Worm (Caenorhabditis elegans): ENCODE results near the gene aqp-5.

aqp-5 gene

ce11 chrV:10464746-10465145, 26.8 kb upstream of the aqp-5 start:
- TF ChIP-seq tab-1 (GFP tag; IDR thresholded peaks at IDR 0.05) = no peak
- no peak for TF ChIP-seq T22C8.4 (GFP tag; IDR thresholded peaks at IDR 0.05)
- TF ChIP-seq klf-2 (GFP tag; conservative IDR thresholded peaks at IDR 0.05) = no peak
- TF ChIP-seq flt-1 (GFP tag; IDR thresholded peaks at IDR 0.05) = no peak
- TF ChIP-seq cog-1 (tag; optimal IDR thresholded peaks at IDR 0.05) = no peak
- TF ChIP-seq ztf-29 (GFP tag; IDR thresholded peaks at IDR 0.05) = no peak
- no peak for TF ChIP-seq med-1 (GFP tag; optimal IDR thresholded peaks at IDR 0.05; ENCODE audit: insufficient read depth)
- no peak for TF ChIP-seq ztf-23 (GFP tag; IDR thresholded peaks at IDR 0.05)
- no peak for TF ChIP-seq ref-1 (GFP tag; conservative IDR thresholded peaks at IDR 0.05)

DNA sequence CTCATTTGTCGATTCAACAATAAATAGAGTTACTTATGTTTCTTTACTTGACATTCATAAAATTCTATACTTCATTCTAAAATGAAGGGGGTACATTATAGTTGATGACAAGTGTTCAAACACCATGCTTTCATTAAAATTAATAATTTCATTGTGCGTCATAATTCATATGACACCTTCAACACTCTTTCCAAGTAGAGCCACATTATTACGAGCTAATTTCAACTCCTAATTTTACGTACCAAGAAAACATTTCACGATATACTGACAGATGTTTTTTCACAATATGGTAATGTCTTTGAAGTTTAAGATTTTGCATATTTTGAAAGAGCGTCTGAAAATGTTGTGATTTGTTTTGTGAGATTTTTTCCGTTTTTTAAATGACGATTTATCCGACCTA, 26.1 kb upstream of the aqp-5 start:
- no peak for TF ChIP-seq cog-1 (tag; optimal IDR thresholded peaks at IDR 0.05)
- no peak for TF ChIP-seq ztf-23 (GFP tag; IDR thresholded peaks at IDR 0.05)
- TF ChIP-seq ztf-29 (GFP tag; IDR thresholded peaks at IDR 0.05) = no peak
- TF ChIP-seq tab-1 (GFP tag; IDR thresholded peaks at IDR 0.05) = no peak
- no peak for TF ChIP-seq T22C8.4 (GFP tag; IDR thresholded peaks at IDR 0.05)

DNA sequence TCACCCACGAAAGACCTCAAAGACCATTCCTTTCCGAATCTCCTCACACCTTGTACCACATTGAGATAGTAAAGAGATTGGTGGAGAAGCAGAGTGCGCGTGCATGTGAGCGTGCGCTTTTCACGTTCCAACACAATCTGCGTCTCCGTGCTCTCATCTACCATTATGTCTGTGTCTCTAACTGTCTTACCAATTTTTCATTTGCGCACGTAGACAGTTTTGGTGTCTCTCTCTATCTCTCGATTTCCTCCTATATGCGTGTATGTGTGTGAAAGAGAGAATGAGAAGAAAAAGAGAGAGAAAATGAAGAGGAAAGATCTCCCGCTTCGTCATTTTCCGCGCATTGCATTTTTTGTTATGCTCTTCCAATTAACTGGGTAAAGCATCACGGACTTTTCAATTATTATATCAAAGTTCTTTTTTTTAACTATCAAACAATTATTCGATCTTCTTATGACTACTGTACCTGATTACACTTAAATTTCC, 24.9 kb upstream of the aqp-5 start:
- TF ChIP-seq ztf-23 (GFP tag; IDR thresholded peaks at IDR 0.05) (0 out of 2 replicates have a peak, but pooled peaks have one; percentile 50), flt-1 (GFP tag; IDR thresholded peaks at IDR 0.05) (peak; percentile 72), cog-1 (tag; optimal IDR thresholded peaks at IDR 0.05) (peak; percentile 93), ztf-29 (GFP tag; IDR thresholded peaks at IDR 0.05) (peak; percentile 38; the same call in 1 of the 2 replicates), klf-2 (GFP tag; conservative IDR thresholded peaks at IDR 0.05) (no peak), tab-1 (GFP tag; IDR thresholded peaks at IDR 0.05) (no peak), ref-1 (GFP tag; conservative IDR thresholded peaks at IDR 0.05) (no peak)

DNA sequence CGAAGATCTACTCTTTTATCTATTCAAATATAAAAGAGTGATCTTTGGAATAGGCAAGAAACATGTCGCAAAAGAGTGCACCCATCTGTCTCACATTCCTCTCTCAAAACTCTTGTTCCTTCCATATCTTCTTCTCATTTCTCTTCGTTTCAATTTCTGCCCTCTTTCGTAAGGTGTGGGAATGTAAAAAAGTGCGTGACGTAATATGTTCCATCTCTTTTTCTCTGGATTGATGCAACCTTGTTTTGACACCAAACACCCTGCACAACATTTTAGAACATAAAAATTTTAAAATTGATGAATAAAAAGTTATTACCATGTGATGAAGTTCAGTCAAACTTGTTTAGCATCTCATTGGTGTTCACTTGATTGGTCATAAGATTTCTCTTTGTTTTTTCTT, 24.4 kb upstream of the aqp-5 start:
- TF ChIP-seq ztf-23 (GFP tag; IDR thresholded peaks at IDR 0.05) (no peak), ref-1 (GFP tag; conservative IDR thresholded peaks at IDR 0.05) (no peak), tab-1 (GFP tag; IDR thresholded peaks at IDR 0.05) (no peak), flt-1 (GFP tag; IDR thresholded peaks at IDR 0.05) (no peak), cog-1 (tag; optimal IDR thresholded peaks at IDR 0.05) (no peak), T22C8.4 (GFP tag; IDR thresholded peaks at IDR 0.05) (no peak), klf-2 (GFP tag; conservative IDR thresholded peaks at IDR 0.05) (no peak), ztf-29 (GFP tag; IDR thresholded peaks at IDR 0.05) (no peak)

DNA sequence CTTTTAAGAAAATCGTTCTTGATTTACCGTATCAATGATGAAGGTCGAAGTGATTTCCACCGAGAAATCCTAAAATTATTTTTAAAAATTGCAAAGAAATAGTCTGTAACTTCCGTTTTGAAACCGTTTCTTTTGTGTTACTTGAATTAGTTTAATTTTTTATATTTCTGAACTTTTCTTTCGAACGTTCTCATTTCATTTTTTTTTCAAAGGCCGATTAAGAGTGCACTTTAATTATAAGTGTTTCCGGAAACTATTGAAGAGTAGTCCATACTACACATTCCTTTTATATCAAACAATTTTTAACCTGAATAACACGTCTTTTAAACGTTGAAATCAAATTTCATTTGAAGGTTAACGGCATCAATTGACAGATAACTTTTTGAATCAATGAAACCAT, 23.9 kb upstream of the aqp-5 start:
- no peak for TF ChIP-seq cog-1 (tag; optimal IDR thresholded peaks at IDR 0.05)
- TF ChIP-seq tab-1 (GFP tag; IDR thresholded peaks at IDR 0.05) = no peak
- TF ChIP-seq flt-1 (GFP tag; IDR thresholded peaks at IDR 0.05) = no peak
- no peak for TF ChIP-seq med-1 (GFP tag; optimal IDR thresholded peaks at IDR 0.05; ENCODE audit: insufficient read depth)
- no peak for TF ChIP-seq ztf-23 (GFP tag; IDR thresholded peaks at IDR 0.05)
- no peak for TF ChIP-seq T22C8.4 (GFP tag; IDR thresholded peaks at IDR 0.05)
- no peak for TF ChIP-seq klf-2 (GFP tag; conservative IDR thresholded peaks at IDR 0.05)
- no peak for TF ChIP-seq ref-1 (GFP tag; conservative IDR thresholded peaks at IDR 0.05)
- no peak for TF ChIP-seq ztf-29 (GFP tag; IDR thresholded peaks at IDR 0.05)

DNA sequence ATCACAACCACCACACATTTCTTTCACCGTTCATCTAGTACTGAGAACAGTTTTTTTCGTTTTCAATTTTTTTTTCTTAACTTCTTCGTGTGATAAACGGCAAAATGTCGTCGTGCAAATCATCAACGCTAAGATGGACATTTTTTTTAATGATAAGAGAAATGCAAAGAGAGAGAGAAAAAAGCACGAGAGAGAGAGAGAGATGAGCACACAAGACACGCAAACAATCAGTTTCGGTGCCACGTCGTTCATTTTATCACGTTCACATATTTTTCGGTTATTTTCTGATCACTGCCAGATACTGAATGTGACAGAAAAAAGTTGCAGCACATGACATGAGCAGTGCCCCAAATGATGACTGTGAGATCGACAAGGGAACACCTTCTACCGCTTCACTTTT, 23.4 kb upstream of the aqp-5 start, which contains the start of gene egl-9:
Gene egl-9, plus strand, starts transcription at position 328 of the 400 bp plus-strand sequence.
- TF ChIP-seq T22C8.4 (GFP tag; IDR thresholded peaks at IDR 0.05) (no peak), cog-1 (tag; optimal IDR thresholded peaks at IDR 0.05) (no peak), tab-1 (GFP tag; IDR thresholded peaks at IDR 0.05) (no peak)

DNA sequence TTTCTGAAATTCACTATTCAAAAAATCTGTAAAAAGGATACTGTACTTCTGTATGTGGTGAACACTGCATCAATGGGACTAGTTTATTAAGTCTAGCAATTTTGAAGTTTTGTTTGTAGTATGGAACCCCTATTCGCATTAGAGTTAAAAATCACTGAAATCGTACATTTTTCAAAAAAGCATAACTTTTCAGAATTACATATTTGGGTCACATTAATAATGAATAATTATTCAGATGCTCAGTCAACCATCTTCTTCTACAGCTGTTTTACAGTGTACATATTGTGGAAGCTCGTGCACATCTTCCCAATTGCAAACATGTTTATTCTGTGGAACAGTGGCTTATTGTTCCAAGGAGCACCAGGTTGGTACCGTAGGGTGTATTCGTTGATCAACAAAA, 22.8 kb upstream of the aqp-5 start:
- TF ChIP-seq klf-2 (GFP tag; conservative IDR thresholded peaks at IDR 0.05) (no peak), med-1 (GFP tag; optimal IDR thresholded peaks at IDR 0.05; ENCODE audit: insufficient read depth) (no peak), tab-1 (GFP tag; IDR thresholded peaks at IDR 0.05) (no peak), ztf-23 (GFP tag; IDR thresholded peaks at IDR 0.05) (no peak), ref-1 (GFP tag; conservative IDR thresholded peaks at IDR 0.05) (no peak), cog-1 (tag; optimal IDR thresholded peaks at IDR 0.05) (no peak), ztf-29 (GFP tag; IDR thresholded peaks at IDR 0.05) (no peak), flt-1 (GFP tag; IDR thresholded peaks at IDR 0.05) (no peak), T22C8.4 (GFP tag; IDR thresholded peaks at IDR 0.05) (no peak)

DNA sequence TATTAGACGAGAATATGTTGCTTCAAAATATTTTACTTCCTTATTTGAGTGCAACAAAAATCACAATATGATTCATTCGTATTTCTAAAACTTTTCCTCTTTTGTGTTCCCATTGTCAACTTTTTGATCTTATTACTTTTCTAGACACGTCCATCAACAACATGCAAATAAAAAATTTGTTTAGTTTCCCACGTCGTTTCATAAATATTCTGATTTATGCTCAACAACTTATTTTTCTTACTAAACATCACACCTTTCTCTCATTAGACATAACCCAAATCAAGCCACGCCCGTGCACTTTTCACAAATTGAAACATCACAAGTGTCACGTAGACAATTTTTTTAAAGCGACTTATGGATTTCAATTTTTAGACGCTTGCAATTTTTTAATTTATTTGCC, 21.7 kb upstream of the aqp-5 start:
- TF ChIP-seq flt-1 (GFP tag; IDR thresholded peaks at IDR 0.05) (no peak), ztf-23 (GFP tag; IDR thresholded peaks at IDR 0.05) (no peak), T22C8.4 (GFP tag; IDR thresholded peaks at IDR 0.05) (no peak), klf-2 (GFP tag; conservative IDR thresholded peaks at IDR 0.05) (no peak), tab-1 (GFP tag; IDR thresholded peaks at IDR 0.05) (no peak), ref-1 (GFP tag; conservative IDR thresholded peaks at IDR 0.05) (no peak), cog-1 (tag; optimal IDR thresholded peaks at IDR 0.05) (no peak), med-1 (GFP tag; optimal IDR thresholded peaks at IDR 0.05; ENCODE audit: insufficient read depth) (no peak), ztf-29 (GFP tag; IDR thresholded peaks at IDR 0.05) (no peak)

- TF ChIP-seq tab-1 (GFP tag; IDR thresholded peaks at IDR 0.05) = no peak
- TF ChIP-seq klf-2 (GFP tag; conservative IDR thresholded peaks at IDR 0.05) = no peak
- TF ChIP-seq T22C8.4 (GFP tag; IDR thresholded peaks at IDR 0.05) = no peak
- TF ChIP-seq med-1 (GFP tag; optimal IDR thresholded peaks at IDR 0.05; ENCODE audit: insufficient read depth) = no peak
- TF ChIP-seq ztf-29 (GFP tag; IDR thresholded peaks at IDR 0.05) = no peak
- no peak for TF ChIP-seq ref-1 (GFP tag; conservative IDR thresholded peaks at IDR 0.05)
These were observed 20.5 kb upstream of the aqp-5 start for ce11 chrV:10471007-10471406.

ce11 chrV:10472901-10473774, 18.4 kb upstream of the aqp-5 start:
- no peak for TF ChIP-seq ref-1 (GFP tag; conservative IDR thresholded peaks at IDR 0.05)
- TF ChIP-seq med-1 (GFP tag; optimal IDR thresholded peaks at IDR 0.05; ENCODE audit: insufficient read depth) = no peak
- no peak for TF ChIP-seq T22C8.4 (GFP tag; IDR thresholded peaks at IDR 0.05)
- no peak for TF ChIP-seq ztf-29 (GFP tag; IDR thresholded peaks at IDR 0.05)
- no peak for TF ChIP-seq klf-2 (GFP tag; conservative IDR thresholded peaks at IDR 0.05)
- TF ChIP-seq cog-1 (tag; optimal IDR thresholded peaks at IDR 0.05) = no peak
- no peak for TF ChIP-seq ztf-23 (GFP tag; IDR thresholded peaks at IDR 0.05)
- TF ChIP-seq flt-1 (GFP tag; IDR thresholded peaks at IDR 0.05) = no peak
- TF ChIP-seq tab-1 (GFP tag; IDR thresholded peaks at IDR 0.05) = no peak
